Fruit fly (Drosophila melanogaster): ENCODE data around the gene CG31296.
A peak's percentile ranks its signal among the peaks of the same experiment; 100 is the strongest.

DNA sequence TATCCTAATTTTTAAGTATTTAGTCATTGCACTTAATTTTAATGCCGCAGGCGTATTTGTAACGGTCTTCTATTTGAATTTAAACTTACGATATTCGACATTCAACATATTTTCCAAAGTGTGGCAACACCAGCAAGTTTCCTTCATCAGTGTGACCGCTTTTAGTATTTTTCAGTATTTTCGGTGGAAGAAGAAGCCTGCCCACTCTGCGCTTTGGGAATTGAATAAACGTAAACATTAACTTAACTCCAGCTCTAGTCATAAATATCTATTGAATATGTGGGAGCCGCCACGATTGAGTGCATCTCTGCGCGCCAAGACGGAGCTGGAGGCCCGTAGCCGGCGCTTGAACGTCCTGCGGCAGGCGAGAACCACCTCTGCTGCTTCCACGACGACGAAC is 45.4 kb downstream of the CG31296 start, which contains the start of gene obe:
- TF ChIP-seq pad (GFP tag; optimal IDR thresholded peaks at IDR 0.05) (no peak), Mnt (GFP tag; optimal IDR thresholded peaks at IDR 0.05) (no peak), CG11617 (GFP tag; optimal IDR thresholded peaks at IDR 0.05) (no peak), cic (GFP tag; optimal IDR thresholded peaks at IDR 0.05) (no peak), bab1 (GFP tag; optimal IDR thresholded peaks at IDR 0.05) (peak; percentile 19), tj (GFP tag; optimal IDR thresholded peaks at IDR 0.05) (no peak), kay (GFP tag; ENCODE audit: borderline replicate concordance) (no peak), ovo (GFP tag; optimal IDR thresholded peaks at IDR 0.05) (no peak), Crg-1 (GFP tag; optimal IDR thresholded peaks at IDR 0.05) (no peak), toe (GFP tag; optimal IDR thresholded peaks at IDR 0.05) (no peak), CG5204 (GFP tag; optimal IDR thresholded peaks at IDR 0.05) (no peak), CG14711 (tag; optimal IDR thresholded peaks at IDR 0.05) (no peak), cnc (optimal IDR thresholded peaks at IDR 0.05) (no peak)

All from whole organism, adult.